Worm (Caenorhabditis elegans) whole organism, L2 larva: Measurements from ENCODE around the gene H43E16.1.

Source experiments
- C34F6.9 ChIP-seq: fragments of 150-350 bp; optimal IDR thresholded peaks from 2 replicates; lab custom pipeline; 2014; ENCODE audit warnings: missing biosample characterization, missing genetic modification characterization
- F13H6.1 ChIP-seq: sonication (generic microtip); optimal IDR thresholded peaks from 2 replicates; lab custom pipeline; 2016; ENCODE audit warnings: missing genetic modification characterization, missing compliant biosample characterization
- alr-1 ChIP-seq: fragments of 150-350 bp; optimal IDR thresholded peaks from 2 replicates; lab custom pipeline; 2014; ENCODE audit warnings: missing biosample characterization, missing genetic modification characterization
- aly-2 ChIP-seq: fragments of 150-350 bp; optimal IDR thresholded peaks from 2 replicates; lab custom pipeline; 2014; ENCODE audit warnings: missing biosample characterization, missing genetic modification characterization
- blmp-1 ChIP-seq: sonication (generic microtip); optimal IDR thresholded peaks from 2 replicates; lab custom pipeline; 2017; ENCODE audit warnings: missing genetic modification characterization, mild to moderate bottlenecking, missing compliant biosample characterization, antibody characterized with exemption, moderate library complexity; ENCODE audit not compliant: insufficient read depth
- ceh-16 ChIP-seq: fragments of 150-350 bp; optimal IDR thresholded peaks from 2 replicates; lab custom pipeline; 2014; ENCODE audit warnings: missing biosample characterization, missing genetic modification characterization
- ceh-82 ChIP-seq: fragments of 150-350 bp; optimal IDR thresholded peaks from 2 replicates; lab custom pipeline; 2014; ENCODE audit warnings: missing biosample characterization, missing genetic modification characterization
- crh-2 ChIP-seq: sonication (generic microtip); optimal IDR thresholded peaks from 2 replicates; lab custom pipeline; 2017; ENCODE audit warnings: missing biosample characterization, missing genetic modification characterization
- dmd-4 ChIP-seq: sonication (generic microtip); optimal IDR thresholded peaks from 2 replicates; lab custom pipeline; 2017; ENCODE audit warnings: missing biosample characterization, missing genetic modification characterization
- egl-27 ChIP-seq: sonication (generic microtip); optimal IDR thresholded peaks from 3 replicates; lab custom pipeline; 2017; ENCODE audit warnings: missing biosample characterization, missing genetic modification reagents, missing genetic modification characterization
- elt-1 ChIP-seq: fragments of 150-350 bp; optimal IDR thresholded peaks from 2 replicates; lab custom pipeline; 2014; ENCODE audit warnings: missing biosample characterization, missing genetic modification characterization
- elt-3 ChIP-seq: sonication (generic microtip); optimal IDR thresholded peaks from 2 replicates; lab custom pipeline; 2017; ENCODE audit warnings: missing biosample characterization, missing genetic modification characterization
- fos-1 ChIP-seq: fragments of 150-350 bp; optimal IDR thresholded peaks from 2 replicates; lab custom pipeline; 2014; ENCODE audit warnings: missing biosample characterization, missing genetic modification characterization
- gmeb-1 ChIP-seq: fragments of 150-350 bp; optimal IDR thresholded peaks from 2 replicates; lab custom pipeline; 2014; ENCODE audit warnings: missing biosample characterization, missing genetic modification characterization
- lin-11 ChIP-seq: fragments of 150-350 bp; sonication (generic microtip); optimal IDR thresholded peaks from 2 replicates; lab custom pipeline; 2014; ENCODE audit warnings: missing biosample characterization, missing genetic modification characterization, inconsistent platforms, mixed read lengths
- lin-13 ChIP-seq: fragments of 150-350 bp; optimal IDR thresholded peaks from 2 replicates; lab custom pipeline; 2014; ENCODE audit warnings: missing biosample characterization, missing genetic modification reagents, missing genetic modification characterization
- lin-39 ChIP-seq: fragments of 150-350 bp; optimal IDR thresholded peaks from 2 replicates; lab custom pipeline; 2014; ENCODE audit warnings: missing biosample characterization, missing genetic modification reagents, missing genetic modification characterization
- lsy-2 ChIP-seq, 2 experiments: fragments of 150-350 bp in 1 of 2; sonication (generic microtip) in 1 of 2; optimal IDR thresholded peaks; 2 replicates each; lab custom pipeline; 2014 to 2017; ENCODE audit warnings: missing biosample characterization in 2 of 2, missing genetic modification characterization in 2 of 2
- mab-5 ChIP-seq: fragments of 150-350 bp; optimal IDR thresholded peaks from 2 replicates; lab custom pipeline; 2014; ENCODE audit warnings: missing biosample characterization, missing genetic modification characterization
- mbf-1 ChIP-seq: sonication (generic microtip); optimal IDR thresholded peaks from 2 replicates; lab custom pipeline; 2017; ENCODE audit warnings: missing biosample characterization, missing genetic modification characterization
- nhr-10 ChIP-seq: sonication (generic microtip); optimal IDR thresholded peaks from 2 replicates; lab custom pipeline; 2017; ENCODE audit warnings: missing biosample characterization, missing genetic modification characterization
- nhr-11 ChIP-seq: fragments of 150-350 bp; optimal IDR thresholded peaks from 2 replicates; lab custom pipeline; 2014; ENCODE audit warnings: missing biosample characterization, missing genetic modification characterization
- nhr-12 ChIP-seq: fragments of 150-350 bp; optimal IDR thresholded peaks from 2 replicates; lab custom pipeline; 2014; ENCODE audit warnings: missing biosample characterization, missing genetic modification characterization
- nhr-129 ChIP-seq: fragments of 150-350 bp; optimal IDR thresholded peaks from 2 replicates; lab custom pipeline; 2014; ENCODE audit warnings: missing biosample characterization, missing genetic modification characterization
- nhr-21 ChIP-seq: fragments of 150-350 bp; optimal IDR thresholded peaks from 2 replicates; lab custom pipeline; 2014; ENCODE audit warnings: missing biosample characterization, missing genetic modification characterization
- nhr-237 ChIP-seq: fragments of 150-350 bp; optimal IDR thresholded peaks from 2 replicates; lab custom pipeline; 2014; ENCODE audit warnings: missing biosample characterization, missing genetic modification characterization
- nhr-25 ChIP-seq: fragments of 150-350 bp; sonication (generic microtip); optimal IDR thresholded peaks from 3 replicates; lab custom pipeline; 2014; ENCODE audit warnings: missing biosample characterization, missing genetic modification characterization
- peb-1 ChIP-seq: fragments of 150-350 bp; optimal IDR thresholded peaks from 2 replicates; lab custom pipeline; 2014; ENCODE audit warnings: missing biosample characterization, missing genetic modification characterization
- skn-1 ChIP-seq: sonication (generic microtip); optimal IDR thresholded peaks from 2 replicates; lab custom pipeline; 2017; ENCODE audit warnings: missing biosample characterization, missing genetic modification characterization
- sma-9 ChIP-seq, 2 experiments: fragments of 150-350 bp in 1 of 2; sonication (generic microtip) in 1 of 2; optimal IDR thresholded peaks; 2 replicates each; lab custom pipeline; 2014 to 2016; ENCODE audit warnings: missing genetic modification characterization in 2 of 2, mild to moderate bottlenecking in 1 of 2, missing biosample characterization in 1 of 2, missing compliant biosample characterization in 1 of 2, missing genetic modification reagents in 1 of 2, moderate library complexity in 1 of 2
- snpc-4 ChIP-seq: fragments of 150-350 bp; optimal IDR thresholded peaks from 2 replicates; lab custom pipeline; 2014; ENCODE audit warnings: missing biosample characterization, missing genetic modification characterization
- unc-39 ChIP-seq: fragments of 150-350 bp; optimal IDR thresholded peaks from 2 replicates; lab custom pipeline; 2014; ENCODE audit warnings: missing biosample characterization, missing genetic modification characterization
- unc-55 ChIP-seq: fragments of 150-350 bp; sonication (generic microtip); optimal IDR thresholded peaks from 3 replicates; lab custom pipeline; 2014; ENCODE audit warnings: missing biosample characterization, missing genetic modification reagents, missing genetic modification characterization
- zag-1 ChIP-seq: fragments of 150-350 bp; optimal IDR thresholded peaks from 2 replicates; lab custom pipeline; 2014; ENCODE audit warnings: missing biosample characterization, missing genetic modification characterization
- ztf-1 ChIP-seq: fragments of 200-800 bp; sonication (Bioruptor generic); conservative IDR thresholded peaks from 2 replicates; pipeline ENCODE4 v1.3.6; 2022; ENCODE audit warnings: missing genetic modification characterization, missing compliant biosample characterization
- ztf-11 ChIP-seq: sonication (generic microtip); optimal IDR thresholded peaks from 2 replicates; lab custom pipeline; 2017; ENCODE audit warnings: missing biosample characterization, missing genetic modification characterization
- ztf-4 ChIP-seq: fragments of 150-350 bp; optimal IDR thresholded peaks from 2 replicates; lab custom pipeline; 2014; ENCODE audit warnings: missing biosample characterization, missing genetic modification characterization

H43E16.1 gene

DNA sequence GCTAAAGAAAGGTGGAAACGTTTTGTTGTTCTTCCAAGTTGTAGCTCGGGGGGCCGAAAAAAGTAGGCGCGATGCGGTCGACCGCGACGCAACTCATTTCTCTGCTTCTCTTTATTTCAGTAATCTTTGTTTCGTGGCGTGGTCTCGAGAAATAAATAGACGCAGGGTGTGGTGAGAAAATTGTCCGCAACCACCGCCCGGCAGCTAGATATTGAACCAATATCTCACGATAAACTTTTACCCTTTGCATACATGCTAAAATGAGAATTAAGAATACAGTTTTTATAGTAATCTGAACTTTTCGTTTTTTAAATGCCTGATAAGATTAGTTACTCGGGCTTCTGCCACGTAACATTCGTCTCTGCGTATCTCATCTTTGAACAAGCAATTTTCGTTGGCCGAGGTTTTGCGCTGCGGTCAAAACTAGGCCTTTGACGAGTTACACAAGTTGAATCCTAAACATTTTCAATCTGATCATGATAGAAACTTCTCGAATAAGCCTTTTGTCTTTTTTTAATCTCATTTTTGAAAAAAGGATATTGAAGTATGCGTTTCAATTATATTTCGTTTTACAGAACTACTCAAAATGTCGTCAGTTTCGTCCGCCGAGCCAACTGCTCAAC, 9.7 kb downstream of the H43E16.1 start, which contains the start of gene gyf-1 (continued):
- no peak for TF ChIP-seq ztf-1 (GFP tag; lab: Robert Waterston, UW)

DNA sequence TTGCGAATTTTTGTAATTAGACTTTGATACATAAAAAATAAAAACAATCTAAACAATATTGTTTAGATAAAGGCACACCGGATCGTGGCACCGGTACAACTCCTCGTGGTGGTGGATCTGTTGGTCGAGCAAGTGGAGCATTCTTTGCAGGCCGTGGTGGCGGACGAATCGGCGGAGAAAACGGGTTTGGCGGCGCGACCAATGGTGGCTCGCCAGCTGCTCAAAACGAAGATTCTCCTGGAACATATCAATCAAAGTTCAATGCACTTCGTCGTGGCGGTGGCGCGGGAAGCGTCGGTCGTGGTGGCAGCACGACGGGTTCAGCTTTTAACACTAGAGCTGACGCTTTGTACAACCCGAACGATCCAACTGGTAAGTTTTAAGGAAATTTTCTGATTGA, 11.9 kb downstream of the H43E16.1 start:
- no peak for TF ChIP-seq ceh-16 (tag; lab: Kevin White, UChicago)

DNA sequence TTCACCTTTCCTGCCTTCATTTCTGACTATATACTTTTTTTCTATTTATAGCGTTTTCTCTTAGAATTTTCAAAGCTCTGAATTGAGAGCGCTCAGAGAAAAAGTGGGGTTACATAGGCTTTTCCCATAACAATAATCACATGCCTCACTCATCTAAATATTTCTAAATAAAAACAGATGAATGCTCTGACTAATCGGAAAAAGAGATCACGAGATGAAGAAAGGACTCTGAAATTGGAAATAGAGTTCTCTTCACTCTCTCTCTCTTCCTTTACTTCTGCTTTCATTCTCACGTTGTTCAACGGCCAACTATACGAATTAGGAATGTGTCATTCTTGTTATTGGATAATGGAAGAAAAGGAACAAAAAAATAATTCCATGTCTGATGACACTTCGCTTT, 15.0 kb downstream of the H43E16.1 start:
- TF ChIP-seq C34F6.9 (tag; lab: Kevin White, UChicago) (peak; percentile 70), nhr-21 (peak; percentile 9), sma-9 (GFP tag; optimal IDR thresholded peaks at IDR 0.05; lab: Kevin White, UChicago) (peak; percentile 35), sma-9 (tag; optimal IDR thresholded peaks at IDR 0.05; lab: Kevin White, UChicago) (no peak), lsy-2 (tag; optimal IDR thresholded peaks at IDR 0.05; lab: Kevin White, UChicago) (peak in 1 of 2 experiments; percentile 42), nhr-10 (tag; lab: Kevin White, UChicago) (no peak), nhr-237 (tag; lab: Kevin White, UChicago) (no peak), crh-2 (tag; lab: Kevin White, UChicago) (peak; percentile 26)
- TF ChIP-seq, all 48 proteins: peak for 5

DNA sequence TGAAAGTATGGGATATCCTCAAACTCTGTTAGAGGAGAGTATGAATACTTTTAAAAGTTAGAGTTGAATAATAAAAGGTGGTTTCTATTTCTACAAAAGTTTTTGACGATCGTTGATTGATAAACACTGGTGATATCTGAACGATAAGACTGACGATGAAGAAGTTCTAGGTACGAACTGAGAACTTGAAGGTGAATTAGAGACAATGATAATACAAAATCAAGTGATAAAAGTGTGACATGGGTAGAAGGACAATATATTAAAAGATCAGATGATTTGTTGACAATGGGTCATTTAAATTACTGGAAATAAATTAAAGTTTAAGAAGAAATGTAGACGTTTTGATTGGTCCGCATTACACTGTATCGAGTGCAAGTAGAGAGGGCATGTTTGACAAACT, 21.3 kb downstream of the H43E16.1 start, which contains the start of gene C18H9.5:
C18H9.5 (minus strand) TSS at position 179 of the 400 bp plus-strand sequence.
- TF ChIP-seq nhr-11 (tag; lab: Kevin White, UChicago) (no peak), unc-55 (GFP tag; lab: Kevin White, UChicago) (no peak), nhr-12 (tag; lab: Kevin White, UChicago) (no peak), dmd-4 (no peak), sma-9 (GFP tag; optimal IDR thresholded peaks at IDR 0.05; lab: Kevin White, UChicago) (peak; percentile 52), sma-9 (tag; optimal IDR thresholded peaks at IDR 0.05; lab: Kevin White, UChicago) (no peak), lin-11 (tag; lab: Kevin White, UChicago) (no peak), snpc-4 (tag; lab: Kevin White, UChicago) (no peak)

DNA sequence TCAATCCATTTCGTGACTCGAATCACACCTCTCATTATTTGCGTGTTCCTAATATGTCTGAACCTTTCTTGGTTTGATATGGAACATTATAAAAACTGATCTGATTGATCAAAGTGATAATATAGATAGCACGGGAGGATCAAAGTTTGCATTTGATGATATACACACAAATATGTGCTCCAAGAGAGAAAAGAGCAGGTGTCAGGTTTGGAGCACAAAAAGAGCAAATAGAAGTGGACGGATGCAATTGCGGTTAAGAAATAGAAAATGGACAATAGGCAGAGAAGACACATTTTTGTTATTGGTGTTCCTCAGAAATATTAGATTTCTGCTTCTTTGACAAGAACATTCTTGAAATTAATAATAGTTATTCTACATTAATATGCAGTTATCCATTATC, 24.7 kb downstream of the H43E16.1 start, which contains the start of gene C18H9.1:
C18H9.1 (plus strand) TSS at position 301 of the 400 bp plus-strand sequence.
- no peak for TF ChIP-seq mbf-1 (tag; lab: Kevin White, UChicago)
- no peak for TF ChIP-seq skn-1
- no peak for TF ChIP-seq elt-3 (tag; lab: Kevin White, UChicago)
- TF ChIP-seq crh-2 (tag; lab: Kevin White, UChicago) = no peak
- TF ChIP-seq fos-1 = no peak
- no peak for TF ChIP-seq ztf-1 (GFP tag; lab: Robert Waterston, UW)

DNA sequence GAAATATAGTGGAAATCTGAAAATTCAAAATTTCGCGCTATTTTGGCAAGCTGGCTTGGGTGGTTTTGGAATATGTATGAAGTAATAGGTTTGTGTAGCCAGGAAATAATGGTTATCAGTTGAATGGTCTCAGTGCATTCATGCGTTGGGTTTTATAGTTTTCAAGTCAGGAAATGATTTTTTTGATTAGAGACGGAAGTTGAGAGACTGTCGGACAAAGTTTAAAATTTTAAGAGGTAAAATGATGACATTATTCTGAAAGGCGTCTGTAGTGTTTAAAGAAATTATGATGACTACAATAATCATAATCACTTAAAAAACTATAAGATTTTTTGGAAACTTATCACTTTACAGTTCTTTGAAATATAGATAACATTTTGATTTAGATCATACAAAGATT, 27.4 kb downstream of the H43E16.1 start, which contains the start of gene C18H9.6:
C18H9.6 (minus strand) TSS at position 129 of the 400 bp plus-strand sequence.
- peak; percentile 85 for TF ChIP-seq fos-1
- TF ChIP-seq skn-1 = peak; percentile 4
- TF ChIP-seq sma-9 (GFP tag; optimal IDR thresholded peaks at IDR 0.05; lab: Kevin White, UChicago) = peak; percentile 69
- TF ChIP-seq sma-9 (tag; optimal IDR thresholded peaks at IDR 0.05; lab: Kevin White, UChicago) = no peak
- TF ChIP-seq ztf-11 = no peak
- TF ChIP-seq crh-2 (tag; lab: Kevin White, UChicago) = peak; percentile 14

DNA sequence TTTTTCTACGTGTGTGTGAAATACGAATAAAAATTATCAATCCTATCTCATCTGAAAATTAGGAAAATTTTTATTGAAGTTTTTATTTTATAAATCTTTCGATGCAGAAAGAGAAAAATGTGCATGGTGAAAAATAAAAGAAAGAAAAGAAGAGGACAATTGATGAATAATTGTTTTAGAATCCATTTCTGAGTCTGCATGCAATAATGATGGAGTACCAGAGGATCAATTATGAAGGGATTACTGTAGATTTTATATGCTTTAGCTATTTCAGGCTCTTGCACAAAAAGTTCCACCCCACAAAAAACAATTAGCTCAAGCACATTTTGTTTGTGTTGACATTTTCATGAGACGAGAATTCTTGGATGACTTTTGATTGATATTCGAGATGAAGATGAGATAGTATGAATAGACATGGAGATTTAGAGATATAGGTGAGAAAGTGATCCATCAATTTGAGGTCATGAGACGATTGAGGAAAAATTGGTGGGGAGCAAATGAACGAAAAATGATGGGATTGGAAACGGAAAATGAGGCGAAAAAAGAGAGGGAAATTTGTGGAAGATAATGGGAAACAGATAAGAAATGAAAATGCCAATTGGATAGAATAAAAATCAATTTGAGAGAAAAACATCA, 31.6 kb downstream of the H43E16.1 start, which contains the start of gene rpy-1:
rpy-1 (minus strand) TSS at position 51 of the 636 bp plus-strand sequence.
- TF ChIP-seq ztf-11 = no peak
- TF ChIP-seq peb-1 (tag; lab: Kevin White, UChicago) = no peak
- no peak for TF ChIP-seq snpc-4 (tag; lab: Kevin White, UChicago)
- TF ChIP-seq nhr-237 (tag; lab: Kevin White, UChicago) = no peak
- peak; percentile 59 for TF ChIP-seq mab-5 (tag; lab: Kevin White, UChicago)
- TF ChIP-seq elt-1 (tag; lab: Kevin White, UChicago) = no peak
- TF ChIP-seq ceh-82 (tag; lab: Kevin White, UChicago) = no peak
- TF ChIP-seq lsy-2 (tag; optimal IDR thresholded peaks at IDR 0.05; lab: Kevin White, UChicago) = peak in 1 of 2 experiments; percentile 42
- TF ChIP-seq gmeb-1 (tag; lab: Kevin White, UChicago) = no peak
- no peak for TF ChIP-seq lin-39
- TF ChIP-seq ztf-1 (GFP tag; lab: Robert Waterston, UW) = no peak
- no peak for TF ChIP-seq ztf-4 (tag; lab: Kevin White, UChicago)
- peak; percentile 42 for TF ChIP-seq F13H6.1
- TF ChIP-seq blmp-1 (tag; lab: Kevin White, UChicago) = no peak
- no peak for TF ChIP-seq skn-1
- no peak for TF ChIP-seq alr-1 (tag; lab: Kevin White, UChicago)
- TF ChIP-seq lin-13 (GFP tag; lab: Kevin White, UChicago) = no peak
- peak; percentile 66 for TF ChIP-seq nhr-129 (tag; lab: Kevin White, UChicago)
- TF ChIP-seq egl-27 (tag; lab: Kevin White, UChicago) = no peak
- TF ChIP-seq zag-1 (tag; lab: Kevin White, UChicago) = no peak
- TF ChIP-seq nhr-25 = no peak
- no peak for TF ChIP-seq aly-2 (tag; lab: Kevin White, UChicago)
- TF ChIP-seq C34F6.9 (tag; lab: Kevin White, UChicago) = peak; percentile 36
- TF ChIP-seq unc-39 (tag; lab: Kevin White, UChicago) = no peak
- TF ChIP-seq mbf-1 (tag; lab: Kevin White, UChicago) = no peak
- no peak for TF ChIP-seq nhr-10 (tag; lab: Kevin White, UChicago)
- no peak for TF ChIP-seq lin-11 (tag; lab: Kevin White, UChicago)
